Fruit fly (Drosophila melanogaster) Kc167 (cell line): Measurements from ENCODE around the gene mamo.

Source experiments
- h ChIP-seq: fragments of >200 bp; optimal IDR thresholded peaks from 3 replicates; lab custom pipeline; 2018; ENCODE audit warnings: missing external identifiers
- ttk ChIP-seq: sonication (Bioruptor generic); optimal IDR thresholded peaks from 2 replicates; lab custom pipeline; 2017; ENCODE audit warnings: missing external identifiers

dm6 chrX:13822753-13823152 is 167.6 kb downstream of the mamo start, which contains the start of gene Nup93-1:
- TF ChIP-seq ttk (no peak), h (lab: Kevin White, UChicago) (no peak)
